Worm (Caenorhabditis elegans) whole organism, L4 larva: ENCODE data around the gene lipl-2.

Source experiments
- F10B5.3 ChIP-seq: sonication (generic microtip); optimal IDR thresholded peaks from 2 replicates; lab custom pipeline; 2016; ENCODE audit warnings: mild to moderate bottlenecking, missing genetic modification characterization, missing compliant biosample characterization
- F37D6.2 ChIP-seq: sonication (generic microtip); optimal IDR thresholded peaks from 2 replicates; lab custom pipeline; 2016; ENCODE audit warnings: mild to moderate bottlenecking, missing genetic modification characterization, missing compliant biosample characterization
- Y75B8A.6 ChIP-seq: fragments of 200-800 bp; sonication (Bioruptor generic); IDR thresholded peaks from 2 replicates; pipeline ENCODE4 v1.3.6; 2022; ENCODE audit warnings: missing genetic modification reagents, missing genetic modification characterization, missing compliant biosample characterization
- ZK546.5 ChIP-seq, 2 experiments: sonication (generic microtip); optimal IDR thresholded peaks; 2 replicates each; lab custom pipeline; 2017; ENCODE audit warnings: missing biosample characterization in 2 of 2, missing genetic modification characterization in 2 of 2
- aha-1 ChIP-seq: fragments of 150-350 bp; peaks from one replicate; lab custom pipeline; 2014; ENCODE audit warnings: missing biosample characterization, missing genetic modification characterization
- ceh-28 ChIP-seq: fragments of 150-350 bp; optimal IDR thresholded peaks from 2 replicates; lab custom pipeline; 2014; ENCODE audit warnings: missing biosample characterization, missing genetic modification reagents, missing genetic modification characterization
- ceh-32 ChIP-seq: sonication (generic microtip); optimal IDR thresholded peaks from 2 replicates; lab custom pipeline; 2016; ENCODE audit warnings: mild to moderate bottlenecking, missing genetic modification characterization, missing compliant biosample characterization; ENCODE audit not compliant: poor library complexity
- ceh-44 ChIP-seq: fragments of 200-800 bp; sonication (Bioruptor generic); IDR thresholded peaks from 2 replicates; pipeline ENCODE4 v1.3.6; 2022; ENCODE audit warnings: missing genetic modification reagents, missing genetic modification characterization, missing compliant biosample characterization
- ceh-62 ChIP-seq: sonication (generic microtip); optimal IDR thresholded peaks from 2 replicates; lab custom pipeline; 2017; ENCODE audit warnings: missing biosample characterization, missing genetic modification characterization
- ces-1 ChIP-seq: fragments of 150-350 bp; sonication (generic microtip); optimal IDR thresholded peaks from 4 replicates; lab custom pipeline; 2014; ENCODE audit warnings: missing biosample characterization, missing genetic modification reagents, missing genetic modification characterization
- ctbp-1 ChIP-seq: fragments of 200-800 bp; sonication (Bioruptor generic); IDR thresholded peaks from 2 replicates; pipeline ENCODE4 v1.3.6; 2022; ENCODE audit warnings: missing genetic modification reagents, missing genetic modification characterization, missing compliant biosample characterization
- daf-16 ChIP-seq, 3 experiments: sonication (generic microtip); optimal IDR thresholded peaks; 2 replicates each; lab custom pipeline; 2016 to 2017; ENCODE audit warnings: missing genetic modification characterization in 3 of 3, missing genetic modification reagents in 3 of 3, mild to moderate bottlenecking in 2 of 3, missing compliant biosample characterization in 2 of 3, missing biosample characterization in 1 of 3, moderate library complexity in 1 of 3
- daf-8 ChIP-seq: fragments of 200-800 bp; sonication (Bioruptor generic); IDR thresholded peaks from 2 replicates; pipeline ENCODE4 v1.3.6; 2022; ENCODE audit warnings: missing genetic modification characterization, missing compliant biosample characterization
- dmd-8 ChIP-seq: fragments of 200-800 bp; sonication (Bioruptor generic); IDR thresholded peaks from 2 replicates; pipeline ENCODE4 v1.3.6; 2022; ENCODE audit warnings: missing genetic modification characterization, missing compliant biosample characterization
- egl-43 ChIP-seq: fragments of 200-800 bp; sonication (Bioruptor generic); IDR thresholded peaks from 2 replicates; pipeline ENCODE4 v1.3.6; 2022; ENCODE audit warnings: missing genetic modification reagents, missing genetic modification characterization, missing compliant biosample characterization
- fkh-10 ChIP-seq: fragments of 150-350 bp; optimal IDR thresholded peaks from 2 replicates; lab custom pipeline; 2014; ENCODE audit warnings: missing biosample characterization, missing genetic modification reagents, missing genetic modification characterization
- fos-1 ChIP-seq: fragments of 150-350 bp; optimal IDR thresholded peaks from 2 replicates; lab custom pipeline; 2014; ENCODE audit warnings: missing biosample characterization, missing genetic modification characterization
- gei-8 ChIP-seq: fragments of 200-800 bp; sonication (Bioruptor generic); optimal IDR thresholded peaks from 2 replicates; lab custom pipeline; 2018; ENCODE audit warnings: mild to moderate bottlenecking, missing genetic modification characterization, missing compliant biosample characterization
- hmg-1.1 ChIP-seq: fragments of 200-800 bp; sonication (Bioruptor generic); IDR thresholded peaks from 2 replicates; pipeline ENCODE4 v1.3.6; 2022; ENCODE audit warnings: missing genetic modification reagents, missing genetic modification characterization, missing compliant biosample characterization
- lin-1 ChIP-seq: fragments of 200-800 bp; sonication (Bioruptor generic); IDR thresholded peaks from 2 replicates; pipeline ENCODE4 v1.3.6; 2022; ENCODE audit warnings: missing genetic modification reagents, missing genetic modification characterization, missing compliant biosample characterization
- lin-39 ChIP-seq: fragments of 150-350 bp; optimal IDR thresholded peaks from 2 replicates; lab custom pipeline; 2014; ENCODE audit warnings: missing biosample characterization, missing genetic modification reagents, missing genetic modification characterization
- lsy-2 ChIP-seq, 2 experiments: fragments of 150-350 bp in 1 of 2; sonication (generic microtip) in 1 of 2; optimal IDR thresholded peaks; 2 replicates each; lab custom pipeline; 2014 to 2017; ENCODE audit warnings: missing biosample characterization in 2 of 2, missing genetic modification characterization in 2 of 2
- madf-5 ChIP-seq, 2 experiments: fragments of 200-800 bp; sonication (Bioruptor generic); IDR thresholded peaks; 2 replicates each; pipeline ENCODE4 v1.3.6; 2022; ENCODE audit warnings: missing compliant biosample characterization in 2 of 2, missing genetic modification characterization in 2 of 2
- mdl-1 ChIP-seq, 2 experiments: fragments of 150-350 bp in 1 of 2; sonication (generic microtip) in 1 of 2; optimal IDR thresholded peaks; 2 replicates each; lab custom pipeline; 2014 to 2017; ENCODE audit warnings: missing biosample characterization in 2 of 2, missing genetic modification characterization in 2 of 2
- mdt-29 ChIP-seq: fragments of 200-800 bp; sonication (Bioruptor generic); IDR thresholded peaks from 2 replicates; pipeline ENCODE4 v1.3.6; 2022; ENCODE audit warnings: missing genetic modification reagents, missing genetic modification characterization, missing compliant biosample characterization
- mxl-3 ChIP-seq: fragments of 200-800 bp; sonication (Bioruptor generic); optimal IDR thresholded peaks from 2 replicates; lab custom pipeline; 2018; ENCODE audit warnings: mild to moderate bottlenecking, missing genetic modification characterization, missing compliant biosample characterization
- nhr-237 ChIP-seq: sonication (generic microtip); optimal IDR thresholded peaks from 2 replicates; lab custom pipeline; 2017; ENCODE audit warnings: missing biosample characterization, missing genetic modification characterization
- nhr-77 ChIP-seq: fragments of 150-350 bp; optimal IDR thresholded peaks from 2 replicates; lab custom pipeline; 2014; ENCODE audit warnings: missing biosample characterization, missing genetic modification characterization
- rbr-2 ChIP-seq: sonication (generic microtip); optimal IDR thresholded peaks from 2 replicates; lab custom pipeline; 2016; ENCODE audit warnings: missing genotype, missing genetic modification characterization, missing compliant biosample characterization
- skn-1 ChIP-seq: fragments of 150-350 bp; optimal IDR thresholded peaks from 2 replicates; lab custom pipeline; 2014; ENCODE audit warnings: missing biosample characterization, missing genetic modification characterization
- spr-3 ChIP-seq: fragments of 200-800 bp; sonication (Bioruptor generic); optimal IDR thresholded peaks from 2 replicates; lab custom pipeline; 2018; ENCODE audit warnings: mild to moderate bottlenecking, missing genetic modification characterization, missing compliant biosample characterization
- unc-130 ChIP-seq: sonication (generic microtip); optimal IDR thresholded peaks from 2 replicates; lab custom pipeline; 2016; ENCODE audit warnings: missing genetic modification reagents, missing genetic modification characterization, missing compliant biosample characterization
- unc-39 ChIP-seq: sonication (generic microtip); optimal IDR thresholded peaks from 2 replicates; lab custom pipeline; 2017; ENCODE audit warnings: missing biosample characterization, missing genetic modification characterization
- unc-62 ChIP-seq, 3 experiments: fragments of 150-350 bp in 1 of 3; sonication (generic microtip); optimal IDR thresholded peaks in 2 of 3; peaks in 1 of 3; 1 replicate in 1 of 3; 2 replicates in 2 of 3; lab custom pipeline; 2014 to 2017; ENCODE audit warnings: missing biosample characterization in 3 of 3, missing genetic modification characterization in 3 of 3, missing genetic modification reagents in 3 of 3, missing genotype in 1 of 3
- zag-1 ChIP-seq: fragments of 150-350 bp; optimal IDR thresholded peaks from 2 replicates; lab custom pipeline; 2014; ENCODE audit warnings: missing biosample characterization, missing genetic modification characterization
- zfp-2 ChIP-seq: sonication (generic microtip); optimal IDR thresholded peaks from 2 replicates; lab custom pipeline; 2016; ENCODE audit warnings: mild to moderate bottlenecking, missing genetic modification characterization, missing compliant biosample characterization
- zip-2 ChIP-seq: fragments of 150-350 bp; optimal IDR thresholded peaks from 2 replicates; lab custom pipeline; 2014; ENCODE audit warnings: missing biosample characterization, missing genetic modification characterization

Gene lipl-2

DNA sequence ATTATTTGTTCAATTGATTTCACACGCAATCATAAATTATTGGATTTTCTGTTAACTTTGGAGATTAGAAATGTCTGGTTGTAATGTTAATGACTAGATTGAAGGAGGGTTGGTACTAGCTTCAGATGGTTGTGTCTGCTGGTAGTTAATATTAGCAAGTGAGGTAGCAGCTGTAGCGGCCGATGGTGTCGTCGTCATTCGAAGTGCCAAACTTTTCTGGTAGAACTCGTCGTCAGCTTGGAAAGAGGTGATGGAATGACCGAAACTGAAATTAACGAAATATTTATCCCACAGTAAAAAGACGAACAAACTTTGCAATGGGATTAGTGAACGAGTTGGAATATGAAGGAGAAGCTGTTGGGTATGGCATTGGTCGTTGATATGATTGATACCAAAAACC is 26.8 kb upstream of the lipl-2 start:
- TF ChIP-seq zfp-2 (no peak), zag-1 (no peak), unc-62 (GFP tag; optimal IDR thresholded peaks at IDR 0.05 in 1 of 2; lab: Kevin White, UChicago) (peak in 1 of 2 experiments; percentile 97), unc-62 (tag; optimal IDR thresholded peaks at IDR 0.05; lab: Kevin White, UChicago) (no peak), F37D6.2 (tag; lab: Kevin White, UChicago) (no peak), F10B5.3 (tag; lab: Kevin White, UChicago) (no peak), lsy-2 (tag; optimal IDR thresholded peaks at IDR 0.05; lab: Kevin White, UChicago) (no peak), nhr-77 (tag; lab: Kevin White, UChicago) (no peak), zip-2 (tag; lab: Kevin White, UChicago) (no peak), gei-8 (GFP tag; lab: Kevin White, UChicago) (no peak)
- TF ChIP-seq, all 104 proteins: peak for 1

DNA sequence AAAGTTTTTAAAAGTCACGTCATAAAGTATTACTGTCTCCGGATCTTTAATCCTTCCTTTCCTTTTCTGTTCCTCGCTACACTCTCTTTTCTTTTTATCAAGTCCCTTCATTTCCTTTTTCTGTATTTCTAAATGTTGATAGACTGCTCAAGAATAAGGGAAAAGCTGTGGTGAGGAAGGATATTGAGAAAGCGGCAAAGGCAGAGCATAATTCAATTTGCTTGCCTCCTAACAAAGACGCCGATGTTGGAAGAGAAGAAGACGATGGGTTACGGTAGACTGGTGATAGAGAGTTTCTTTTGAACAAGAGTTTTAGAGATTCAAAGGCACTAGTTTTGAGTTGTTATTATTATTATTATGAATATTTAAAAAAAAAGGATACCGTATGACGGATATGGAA is 25.7 kb upstream of the lipl-2 start:
- TF ChIP-seq lsy-2 (tag; optimal IDR thresholded peaks at IDR 0.05; lab: Kevin White, UChicago) (peak; percentile 6 to 83), mxl-3 (no peak), dmd-8 (no peak), lin-39 (tag; lab: Kevin White, UChicago) (no peak), nhr-77 (tag; lab: Kevin White, UChicago) (no peak), spr-3 (GFP tag; lab: Kevin White, UChicago) (no peak), unc-62 (GFP tag; optimal IDR thresholded peaks at IDR 0.05 in 1 of 2; lab: Kevin White, UChicago) (no peak), unc-62 (tag; optimal IDR thresholded peaks at IDR 0.05; lab: Kevin White, UChicago) (no peak), skn-1 (tag; lab: Kevin White, UChicago) (no peak), madf-5 (GFP tag; IDR thresholded peaks at IDR 0.05; lab: Robert Waterston, UW) (no peak), fos-1 (no peak), ceh-28 (tag; lab: Kevin White, UChicago) (no peak), mdl-1 (tag; optimal IDR thresholded peaks at IDR 0.05; lab: Kevin White, UChicago) (no peak), ZK546.5 (tag; optimal IDR thresholded peaks at IDR 0.05; lab: Kevin White, UChicago) (no peak), unc-39 (tag; lab: Kevin White, UChicago) (no peak), ctbp-1 (GFP tag; lab: Robert Waterston, UW) (no peak; the same call in 1 of the 2 replicates), rbr-2 (tag; lab: Kevin White, UChicago) (peak; percentile 22), fkh-10 (GFP tag; lab: Kevin White, UChicago) (peak; percentile 97), daf-8 (GFP tag; lab: Robert Waterston, UW) (no peak), F10B5.3 (tag; lab: Kevin White, UChicago) (no peak), Y75B8A.6 (GFP tag; lab: Robert Waterston, UW) (no peak), daf-16 (GFP tag; optimal IDR thresholded peaks at IDR 0.05; lab: Kevin White, UChicago) (no peak), daf-16 (tag; optimal IDR thresholded peaks at IDR 0.05; lab: Kevin White, UChicago) (no peak), lin-1 (GFP tag; lab: Robert Waterston, UW) (no peak), unc-130 (GFP tag; lab: Kevin White, UChicago) (no peak), ces-1 (GFP tag; lab: Kevin White, UChicago) (peak; percentile 100), ceh-44 (GFP tag; lab: Robert Waterston, UW) (no peak), hmg-1.1 (GFP tag; lab: Robert Waterston, UW) (no peak), ceh-32 (tag; lab: Kevin White, UChicago) (peak; percentile 14), mdt-29 (GFP tag; lab: Robert Waterston, UW) (no peak), nhr-237 (tag; lab: Kevin White, UChicago) (no peak), egl-43 (GFP tag; lab: Robert Waterston, UW) (no peak), aha-1 (tag; lab: Kevin White, UChicago) (peak; percentile 71)

DNA sequence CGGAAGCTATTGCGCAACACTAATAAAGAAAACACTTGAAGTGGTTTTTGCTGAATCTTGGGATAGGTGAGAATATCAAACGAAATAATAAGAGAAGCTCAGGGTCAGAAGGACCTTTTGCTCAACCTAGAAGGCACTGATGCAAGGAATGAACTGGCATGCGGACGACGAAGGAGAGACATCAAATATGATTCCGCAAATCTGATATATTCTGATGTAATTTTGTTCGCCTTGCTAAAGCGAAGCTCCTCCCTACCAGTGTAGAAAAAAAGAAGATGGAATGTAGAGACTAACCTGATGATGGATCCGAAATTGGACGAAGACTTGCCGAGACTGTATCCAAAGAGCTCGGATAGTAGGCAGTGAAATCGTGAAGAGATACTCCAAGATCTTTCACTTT is 23.4 kb upstream of the lipl-2 start:
- TF ChIP-seq ces-1 (GFP tag; lab: Kevin White, UChicago) (peak; percentile 96), ceh-62 (tag; lab: Kevin White, UChicago) (no peak), fkh-10 (GFP tag; lab: Kevin White, UChicago) (peak; percentile 30), ctbp-1 (GFP tag; lab: Robert Waterston, UW) (peak; percentile 68)
